Fruit fly (Drosophila melanogaster) whole organism, embryonic: ENCODE data around the gene CG5390.
A peak's percentile ranks its signal among the peaks of the same experiment; 100 is the strongest.

Source experiments
- Antp ChIP-seq: fragments of 200-800 bp; sonication (Bioruptor generic); optimal IDR thresholded peaks from 3 replicates; lab custom pipeline; 2016; ENCODE audit warnings: missing biosample characterization, missing genetic modification characterization
- B-H1 ChIP-seq: fragments of 200-800 bp; sonication (Bioruptor generic); IDR thresholded peaks from 3 replicates; pipeline ENCODE4 v1.3.6; 2022; ENCODE audit warnings: missing biosample characterization, missing genetic modification characterization
- CG10209 ChIP-seq: fragments of 200-800 bp; sonication (Bioruptor generic); optimal IDR thresholded peaks from 3 replicates; lab custom pipeline; 2017; ENCODE audit warnings: missing biosample characterization, mild to moderate bottlenecking, missing genetic modification characterization, missing genetic modification reagents
- CG14667 ChIP-seq: fragments of 200-800 bp; sonication (Bioruptor generic); IDR thresholded peaks from 2 replicates; pipeline ENCODE4 v1.3.6; 2022; ENCODE audit warnings: missing biosample characterization, missing genetic modification characterization
- CG14965 ChIP-seq: fragments of 200-800 bp; sonication (Bioruptor generic); optimal IDR thresholded peaks from 2 replicates; lab custom pipeline; 2016; ENCODE audit warnings: missing biosample characterization, missing genetic modification characterization, borderline replicate concordance
- CG15696 ChIP-seq: fragments of 200-800 bp; sonication (Bioruptor generic); optimal IDR thresholded peaks from 2 replicates; lab custom pipeline; 2019; ENCODE audit warnings: missing biosample characterization, mild to moderate bottlenecking, missing genetic modification characterization, moderate library complexity
- CG17328 ChIP-seq: fragments of 200-800 bp; sonication (Bioruptor generic); IDR thresholded peaks from 2 replicates; pipeline ENCODE4 v1.3.6; 2022; ENCODE audit warnings: missing biosample characterization, missing genetic modification characterization
- CG18011 ChIP-seq: fragments of 200-800 bp; sonication (Bioruptor generic); optimal IDR thresholded peaks from 2 replicates; lab custom pipeline; 2017; ENCODE audit warnings: missing biosample characterization, missing genetic modification characterization, mild to moderate bottlenecking, moderate library complexity, missing genotype
- CG18476 ChIP-seq: fragments of 200-800 bp; sonication (Bioruptor generic); optimal IDR thresholded peaks from 2 replicates; lab custom pipeline; 2016; ENCODE audit warnings: missing biosample characterization, mild to moderate bottlenecking, missing genetic modification characterization
- CG3281 ChIP-seq: fragments of 200-800 bp; sonication (Bioruptor generic); optimal IDR thresholded peaks from 3 replicates; lab custom pipeline; 2017; ENCODE audit warnings: missing biosample characterization, mild to moderate bottlenecking, missing genetic modification characterization
- CG34224 ChIP-seq: fragments of 200-800 bp; sonication (Bioruptor generic); IDR thresholded peaks from 3 replicates; pipeline ENCODE4 v1.3.6; 2022; ENCODE audit warnings: missing biosample characterization, missing genetic modification characterization; ENCODE audit not compliant: partially characterized antibody
- CG34422 ChIP-seq: fragments of 200-800 bp; sonication (Bioruptor generic); IDR thresholded peaks from 3 replicates; pipeline ENCODE4 v1.3.6; 2022; ENCODE audit warnings: missing biosample characterization, missing genetic modification characterization
- CG3838 ChIP-seq: fragments of 200-800 bp; sonication (Bioruptor generic); optimal IDR thresholded peaks from 3 replicates; lab custom pipeline; 2016; ENCODE audit warnings: missing biosample characterization, missing genetic modification characterization
- CG4404 ChIP-seq: fragments of 200-800 bp; sonication (Bioruptor generic); IDR thresholded peaks from 2 replicates; pipeline ENCODE4 v1.3.6; 2022; ENCODE audit warnings: missing biosample characterization, missing genetic modification characterization
- CG4424 ChIP-seq: fragments of 200-800 bp; sonication (Bioruptor generic); optimal IDR thresholded peaks from 3 replicates; lab custom pipeline; 2016; ENCODE audit warnings: missing biosample characterization, missing genetic modification characterization
- CG6683 ChIP-seq: fragments of 200-800 bp; sonication (Bioruptor generic); optimal IDR thresholded peaks from 2 replicates; lab custom pipeline; 2017; ENCODE audit warnings: missing biosample characterization, mild to moderate bottlenecking, missing genetic modification characterization, missing genetic modification reagents
- CG8089 ChIP-seq: fragments of 200-800 bp; sonication (Bioruptor generic); optimal IDR thresholded peaks from 3 replicates; lab custom pipeline; 2016; ENCODE audit warnings: missing biosample characterization, missing genetic modification characterization
- CG8290 ChIP-seq, 3 experiments: fragments of 200-800 bp; sonication (Bioruptor generic); optimal IDR thresholded peaks; 2 replicates each; lab custom pipeline; 2016 to 2019; ENCODE audit warnings: missing biosample characterization in 3 of 3, missing genetic modification characterization in 3 of 3, mild to moderate bottlenecking in 2 of 3, moderate library complexity in 1 of 3
- CG9727 ChIP-seq: fragments of 200-800 bp; sonication (Bioruptor generic); optimal IDR thresholded peaks from 3 replicates; lab custom pipeline; 2017; ENCODE audit warnings: missing biosample characterization, mild to moderate bottlenecking, missing genetic modification characterization
- CkIIα-i1 ChIP-seq: fragments of 200-800 bp; sonication (Bioruptor generic); IDR thresholded peaks from 2 replicates; pipeline ENCODE4 v1.3.6; 2022; ENCODE audit warnings: missing biosample characterization, missing genetic modification characterization
- D ChIP-seq, 2 experiments: fragments of 200-800 bp in 1 of 2; fragments of >200 bp in 1 of 2; sonication (Bioruptor generic) in 1 of 2; optimal IDR thresholded peaks; 2 replicates in 1 of 2; 3 replicates in 1 of 2; lab custom pipeline; 2017; ENCODE audit warnings: mild to moderate bottlenecking in 1 of 2, missing biosample characterization in 1 of 2, missing genetic modification characterization in 1 of 2, missing genetic modification reagents in 1 of 2
- Dll ChIP-seq: fragments of 200-800 bp; sonication (Bioruptor generic); IDR thresholded peaks from 4 replicates; pipeline ENCODE4 v1.3.6; 2022; ENCODE audit warnings: missing biosample characterization, missing genetic modification characterization; ENCODE audit not compliant: partially characterized antibody
- Dp ChIP-seq: fragments of 200-800 bp; sonication (Bioruptor generic); optimal IDR thresholded peaks from 2 replicates; lab custom pipeline; 2018; ENCODE audit warnings: missing biosample characterization, mild to moderate bottlenecking, missing genetic modification characterization, moderate library complexity
- Drgx ChIP-seq: fragments of 200-800 bp; sonication (Bioruptor generic); IDR thresholded peaks from 2 replicates; pipeline ENCODE4 v1.3.6; 2022; ENCODE audit warnings: missing biosample characterization, missing genetic modification characterization
- Gug ChIP-seq: fragments of 200-800 bp; sonication (Bioruptor generic); IDR thresholded peaks from 4 replicates; pipeline ENCODE4 v1.3.6; 2022; ENCODE audit warnings: missing biosample characterization, missing genetic modification characterization
- H15 ChIP-seq: fragments of 200-800 bp; sonication (Bioruptor generic); IDR thresholded peaks from 3 replicates; pipeline ENCODE4 v1.3.6; 2022; ENCODE audit warnings: missing biosample characterization, missing genetic modification characterization
- Hsf ChIP-seq: fragments of 200-800 bp; sonication (Bioruptor generic); optimal IDR thresholded peaks from 3 replicates; lab custom pipeline; 2016; ENCODE audit warnings: missing biosample characterization, missing genetic modification characterization
- Meics ChIP-seq: fragments of 200-800 bp; sonication (Bioruptor generic); optimal IDR thresholded peaks from 2 replicates; lab custom pipeline; 2017; ENCODE audit warnings: missing biosample characterization, mild to moderate bottlenecking, missing genetic modification characterization
- NFAT ChIP-seq: fragments of 200-800 bp; sonication (Bioruptor generic); IDR thresholded peaks from 2 replicates; pipeline ENCODE4 v1.3.6; 2022; ENCODE audit warnings: missing biosample characterization, missing genetic modification characterization
- Neu2 ChIP-seq: fragments of 200-800 bp; sonication (Bioruptor generic); optimal IDR thresholded peaks from 3 replicates; lab custom pipeline; 2016; ENCODE audit warnings: missing biosample characterization, missing genetic modification characterization, borderline replicate concordance
- PHDP ChIP-seq: fragments of 200-800 bp; sonication (Bioruptor generic); optimal IDR thresholded peaks from 3 replicates; lab custom pipeline; 2018; ENCODE audit warnings: missing biosample characterization, mild to moderate bottlenecking, missing genetic modification characterization, moderate library complexity
- Pdp1 ChIP-seq, 2 experiments: fragments of 200-800 bp; sonication (Bioruptor generic); optimal IDR thresholded peaks; 3 replicates each; lab custom pipeline; 2016; ENCODE audit warnings: missing biosample characterization in 2 of 2, missing genetic modification characterization in 2 of 2, mild to moderate bottlenecking in 1 of 2, moderate library complexity in 1 of 2
- Rfx ChIP-seq: fragments of 200-800 bp; sonication (Bioruptor generic); IDR thresholded peaks from 2 replicates; pipeline ENCODE4 v1.3.6; 2022; ENCODE audit warnings: missing biosample characterization, missing genetic modification characterization
- Rx ChIP-seq: fragments of 200-800 bp; sonication (Bioruptor generic); IDR thresholded peaks from 2 replicates; pipeline ENCODE4 v1.3.6; 2022; ENCODE audit warnings: missing biosample characterization, missing genetic modification characterization
- Scr ChIP-seq: fragments of 200-800 bp; sonication (Bioruptor generic); IDR thresholded peaks from 2 replicates; pipeline ENCODE4 v1.3.6; 2022; ENCODE audit warnings: missing biosample characterization, missing genetic modification characterization; ENCODE audit not compliant: partially characterized antibody
- Sin3A ChIP-seq: fragments of >200 bp; optimal IDR thresholded peaks from 2 replicates; lab custom pipeline; 2018
- Vsx1 ChIP-seq: fragments of 200-800 bp; sonication (Bioruptor generic); optimal IDR thresholded peaks from 2 replicates; lab custom pipeline; 2017; ENCODE audit warnings: missing biosample characterization, mild to moderate bottlenecking, missing genetic modification characterization, missing genetic modification reagents
- ara ChIP-seq: fragments of 200-800 bp; sonication (Bioruptor generic); IDR thresholded peaks from 2 replicates; pipeline ENCODE4 v1.3.6; 2022; ENCODE audit warnings: missing biosample characterization, missing genetic modification characterization
- crc ChIP-seq: fragments of 200-800 bp; sonication (Bioruptor generic); optimal IDR thresholded peaks from 2 replicates; lab custom pipeline; 2016; ENCODE audit warnings: missing biosample characterization, missing genetic modification characterization
- da ChIP-seq: fragments of 200-800 bp; sonication (Bioruptor generic); optimal IDR thresholded peaks from 2 replicates; lab custom pipeline; 2016; ENCODE audit warnings: missing biosample characterization, missing genetic modification characterization
- gcm2 ChIP-seq: fragments of 200-800 bp; sonication (Bioruptor generic); optimal IDR thresholded peaks from 2 replicates; lab custom pipeline; 2016; ENCODE audit warnings: missing biosample characterization, missing genetic modification characterization
- gem ChIP-seq: fragments of 200-800 bp; sonication (Bioruptor generic); optimal IDR thresholded peaks from 2 replicates; lab custom pipeline; 2019; ENCODE audit warnings: missing biosample characterization, mild to moderate bottlenecking, missing genetic modification characterization, moderate library complexity
- nmo ChIP-seq: fragments of 200-800 bp; sonication (Bioruptor generic); optimal IDR thresholded peaks from 2 replicates; lab custom pipeline; 2018; ENCODE audit warnings: missing biosample characterization, mild to moderate bottlenecking, missing genetic modification characterization, moderate library complexity
- odd ChIP-seq: fragments of 200-800 bp; sonication (Bioruptor generic); optimal IDR thresholded peaks from 2 replicates; lab custom pipeline; 2017; ENCODE audit warnings: missing biosample characterization, mild to moderate bottlenecking, missing genetic modification characterization
- slp2 ChIP-seq: fragments of 200-800 bp; sonication (Bioruptor generic); optimal IDR thresholded peaks from 2 replicates; lab custom pipeline; 2016; ENCODE audit warnings: missing biosample characterization, missing genetic modification characterization
- sob ChIP-seq: fragments of 200-800 bp; sonication (Bioruptor generic); IDR thresholded peaks from 2 replicates; pipeline ENCODE4 v1.3.6; 2022; ENCODE audit warnings: missing biosample characterization, missing genetic modification characterization
- tin ChIP-seq: fragments of 200-800 bp; sonication (Bioruptor generic); optimal IDR thresholded peaks from 3 replicates; lab custom pipeline; 2016; ENCODE audit warnings: missing biosample characterization, missing genetic modification characterization
- tio ChIP-seq: fragments of 200-800 bp; sonication (Bioruptor generic); optimal IDR thresholded peaks from 2 replicates; lab custom pipeline; 2017; ENCODE audit warnings: missing biosample characterization, missing genetic modification characterization, inconsistent platforms
- zfh2 ChIP-seq: fragments of 200-800 bp; sonication (Bioruptor generic); optimal IDR thresholded peaks from 2 replicates; lab custom pipeline; 2016; ENCODE audit warnings: missing biosample characterization, missing genetic modification characterization

CG5390 gene

dm6 chr2L:10321036-10321583, 14.7 kb upstream of the CG5390 start (continued):
- TF ChIP-seq sob (GFP tag; lab: Robert Waterston, UW) (peak; percentile 33; the same call in 1 of the 2 replicates), CG18476 (GFP tag; lab: Kevin White, UChicago) (no peak), CG10209 (GFP tag; lab: Kevin White, UChicago) (peak; percentile 7), CG4404 (GFP tag; lab: Robert Waterston, UW) (no peak), tin (GFP tag; lab: Kevin White, UChicago) (peak; percentile 14), CG8290 (GFP tag; optimal IDR thresholded peaks at IDR 0.05; lab: Kevin White, UChicago) (no peak), CG8290 (tag; optimal IDR thresholded peaks at IDR 0.05; lab: Kevin White, UChicago) (peak; percentile 26 to 36), Gug (peak; percentile 17; the same call in 1 of the 4 replicates), CG17328 (no peak), Neu2 (no peak), CG15696 (peak; percentile 25), Hsf (GFP tag; lab: Kevin White, UChicago) (no peak), CG4424 (GFP tag; lab: Kevin White, UChicago) (peak; percentile 36), Vsx1 (GFP tag; lab: Kevin White, UChicago) (no peak), slp2 (GFP tag; lab: Kevin White, UChicago) (peak; percentile 10), Sin3A (lab: Kevin White, UChicago) (no peak), odd (GFP tag; lab: Kevin White, UChicago) (no peak), CkIIα-i1 (GFP tag; lab: Robert Waterston, UW) (no peak), H15 (GFP tag; lab: Robert Waterston, UW) (0 out of 3 replicates have a peak, but pooled peaks have one; percentile 10), PHDP (tag; lab: Kevin White, UChicago) (no peak), NFAT (GFP tag; lab: Robert Waterston, UW) (no peak), da (GFP tag; lab: Kevin White, UChicago) (no peak), gcm2 (no peak), nmo (GFP tag; lab: Kevin White, UChicago) (peak; percentile 22), Drgx (no peak), Rfx (GFP tag; lab: Robert Waterston, UW) (peak; percentile 56; the same call in 1 of the 2 replicates), zfh2 (GFP tag; lab: Kevin White, UChicago) (peak; percentile 35), Rx (GFP tag; lab: Robert Waterston, UW) (no peak), crc (GFP tag; lab: Kevin White, UChicago) (no peak), CG3281 (GFP tag; lab: Kevin White, UChicago) (peak; percentile 49), D (optimal IDR thresholded peaks at IDR 0.05; lab: Kevin White, UChicago) (no peak), D (GFP tag; optimal IDR thresholded peaks at IDR 0.05; lab: Kevin White, UChicago) (peak; percentile 21), CG18011 (GFP tag; lab: Kevin White, UChicago) (peak; percentile 8), B-H1 (GFP tag; lab: Robert Waterston, UW) (no peak), Dll (GFP tag; lab: Robert Waterston, UW) (peak; percentile 79), tio (GFP tag; lab: Kevin White, UChicago) (no peak), CG14667 (GFP tag; lab: Robert Waterston, UW) (no peak), Scr (peak; percentile 81), Dp (GFP tag; lab: Kevin White, UChicago) (no peak), Antp (GFP tag; lab: Kevin White, UChicago) (peak; percentile 18), CG6683 (GFP tag; lab: Kevin White, UChicago) (no peak), gem (tag; lab: Kevin White, UChicago) (no peak), CG14965 (no peak), CG34422 (GFP tag; lab: Robert Waterston, UW) (no peak), ara (GFP tag; lab: Robert Waterston, UW) (no peak; the same call in 1 of the 2 replicates), CG34224 (GFP tag; lab: Robert Waterston, UW) (no peak), Meics (peak; percentile 16), CG3838 (GFP tag; lab: Kevin White, UChicago) (no peak), Pdp1 (GFP tag; optimal IDR thresholded peaks at IDR 0.05; lab: Kevin White, UChicago) (peak in 1 of 2 experiments; percentile 69), CG8089 (GFP tag; lab: Kevin White, UChicago) (no peak), CG9727 (GFP tag; lab: Kevin White, UChicago) (peak; percentile 17)
